Fruit fly (Drosophila melanogaster) whole organism, embryonic: ENCODE measurements around the gene CG6927.
A peak's percentile ranks its signal among the peaks of the same experiment; 100 is the strongest.

Experiments
- CG12236 ChIP-seq: fragments of 200-800 bp; sonication (Bioruptor generic); optimal IDR thresholded peaks from 2 replicates; lab custom pipeline; 2016; ENCODE audit warnings: missing biosample characterization, missing genetic modification characterization
- CG12769 ChIP-seq: fragments of 200-800 bp; sonication (Bioruptor generic); optimal IDR thresholded peaks from 2 replicates; lab custom pipeline; 2019; ENCODE audit warnings: missing biosample characterization, mild to moderate bottlenecking, missing genetic modification characterization, moderate library complexity
- CG14441 ChIP-seq: fragments of 200-800 bp; sonication (Bioruptor generic); IDR thresholded peaks from 2 replicates; pipeline ENCODE4 v1.3.6; 2022; ENCODE audit warnings: missing biosample characterization, missing genetic modification characterization
- CG15269 ChIP-seq: fragments of 200-800 bp; sonication (Bioruptor generic); optimal IDR thresholded peaks from 2 replicates; lab custom pipeline; 2018; ENCODE audit warnings: missing biosample characterization, mild to moderate bottlenecking, missing genetic modification characterization, moderate library complexity
- CG17186 ChIP-seq: fragments of 200-800 bp; sonication (Bioruptor generic); optimal IDR thresholded peaks from 3 replicates; lab custom pipeline; 2017; ENCODE audit warnings: missing biosample characterization, missing genetic modification reagents, missing genetic modification characterization
- CG17612 ChIP-seq: fragments of 200-800 bp; sonication (Bioruptor generic); IDR thresholded peaks from 2 replicates; pipeline ENCODE4 v1.3.6; 2022; ENCODE audit warnings: missing biosample characterization, missing genetic modification characterization
- CG18476 ChIP-seq: fragments of 200-800 bp; sonication (Bioruptor generic); optimal IDR thresholded peaks from 2 replicates; lab custom pipeline; 2016; ENCODE audit warnings: missing biosample characterization, mild to moderate bottlenecking, missing genetic modification characterization
- CG2678 ChIP-seq: fragments of 200-800 bp; sonication (Bioruptor generic); optimal IDR thresholded peaks from 3 replicates; lab custom pipeline; 2019; ENCODE audit warnings: missing biosample characterization, mild to moderate bottlenecking, missing genetic modification characterization, moderate library complexity
- CG2712 ChIP-seq: fragments of 200-800 bp; optimal IDR thresholded peaks from 3 replicates; lab custom pipeline; 2019; ENCODE audit warnings: missing biosample characterization, mild to moderate bottlenecking, missing genetic modification characterization, moderate library complexity
- CG3281 ChIP-seq: fragments of 200-800 bp; sonication (Bioruptor generic); optimal IDR thresholded peaks from 3 replicates; lab custom pipeline; 2017; ENCODE audit warnings: missing biosample characterization, mild to moderate bottlenecking, missing genetic modification characterization
- CG4360 ChIP-seq: fragments of 200-800 bp; sonication (Bioruptor generic); IDR thresholded peaks from 2 replicates; pipeline ENCODE4 v1.3.6; 2022; ENCODE audit warnings: missing biosample characterization, missing genetic modification characterization
- CG4707 ChIP-seq: fragments of 200-800 bp; sonication (Bioruptor generic); optimal IDR thresholded peaks from 2 replicates; lab custom pipeline; 2018; ENCODE audit warnings: missing biosample characterization, mild to moderate bottlenecking, missing genetic modification characterization, moderate library complexity
- CG4730 ChIP-seq: fragments of 200-800 bp; sonication (Bioruptor generic); IDR thresholded peaks from 2 replicates; pipeline ENCODE4 v1.3.6; 2022; ENCODE audit warnings: missing biosample characterization, missing genetic modification characterization
- CG6175 ChIP-seq: fragments of 200-800 bp; sonication (Bioruptor generic); IDR thresholded peaks from 3 replicates; pipeline ENCODE4 v1.3.6; 2022; ENCODE audit warnings: missing biosample characterization, missing genetic modification characterization
- CG6654 ChIP-seq: fragments of 200-800 bp; sonication (Bioruptor generic); optimal IDR thresholded peaks from 2 replicates; lab custom pipeline; 2017; ENCODE audit warnings: missing biosample characterization, mild to moderate bottlenecking, missing genetic modification characterization
- CG7786 ChIP-seq: fragments of 200-800 bp; sonication (Bioruptor generic); optimal IDR thresholded peaks from 2 replicates; lab custom pipeline; 2016; ENCODE audit warnings: missing biosample characterization, missing genetic modification characterization
- CG9437 ChIP-seq: fragments of 200-800 bp; sonication (Bioruptor generic); optimal IDR thresholded peaks from 2 replicates; lab custom pipeline; 2018; ENCODE audit warnings: missing biosample characterization, mild to moderate bottlenecking, missing genetic modification characterization
- Dfd ChIP-seq, 2 experiments: fragments of >200 bp; optimal IDR thresholded peaks; 2 replicates each; lab custom pipeline; 2017; ENCODE audit warnings: missing biosample characterization in 2 of 2, missing genetic modification characterization in 2 of 2
- E2f2 ChIP-seq: fragments of 200-800 bp; sonication (Bioruptor generic); IDR thresholded peaks from 2 replicates; pipeline ENCODE4 v1.3.6; 2022; ENCODE audit warnings: missing biosample characterization, missing genetic modification characterization
- HmgD ChIP-seq: fragments of 200-800 bp; sonication (Bioruptor generic); optimal IDR thresholded peaks from 3 replicates; lab custom pipeline; 2016; ENCODE audit warnings: missing biosample characterization, missing genetic modification characterization
- Oli ChIP-seq: fragments of 200-800 bp; sonication (Bioruptor generic); optimal IDR thresholded peaks from 2 replicates; lab custom pipeline; 2018; ENCODE audit warnings: missing biosample characterization, mild to moderate bottlenecking, missing genetic modification characterization, moderate library complexity
- Poxn ChIP-seq: fragments of 200-800 bp; sonication (Bioruptor generic); IDR thresholded peaks from 2 replicates; pipeline ENCODE4 v1.3.6; 2022; ENCODE audit warnings: missing biosample characterization, missing genetic modification characterization
- Tbp ChIP-seq: fragments of >200 bp; optimal IDR thresholded peaks from 2 replicates; lab custom pipeline; 2018; ENCODE audit warnings: missing biosample characterization, missing genetic modification characterization
- bsh ChIP-seq, 2 experiments: fragments of 200-800 bp; sonication (Bioruptor generic); optimal IDR thresholded peaks; 2 replicates each; lab custom pipeline; 2017 to 2018; ENCODE audit warnings: mild to moderate bottlenecking in 2 of 2, missing biosample characterization in 2 of 2, missing genetic modification characterization in 2 of 2, moderate library complexity in 1 of 2
- cad ChIP-seq: fragments of >200 bp; optimal IDR thresholded peaks from 2 replicates; lab custom pipeline; 2017; ENCODE audit warnings: missing biosample characterization, missing genetic modification characterization
- cato ChIP-seq: fragments of 200-800 bp; sonication (Bioruptor generic); optimal IDR thresholded peaks from 2 replicates; lab custom pipeline; 2016; ENCODE audit warnings: missing biosample characterization, missing genetic modification characterization, borderline replicate concordance
- caup ChIP-seq: fragments of 200-800 bp; sonication (Bioruptor generic); optimal IDR thresholded peaks from 3 replicates; lab custom pipeline; 2017; ENCODE audit warnings: missing biosample characterization, mild to moderate bottlenecking, missing genetic modification characterization, moderate library complexity; ENCODE audit not compliant: severe bottlenecking
- cg ChIP-seq: fragments of 200-800 bp; sonication (Bioruptor generic); optimal IDR thresholded peaks from 3 replicates; lab custom pipeline; 2019; ENCODE audit warnings: missing biosample characterization, mild to moderate bottlenecking, missing genetic modification characterization, moderate library complexity
- disco-r ChIP-seq: fragments of 200-800 bp; sonication (Bioruptor generic); optimal IDR thresholded peaks from 2 replicates; lab custom pipeline; 2016; ENCODE audit warnings: missing biosample characterization, missing genetic modification characterization
- dpn ChIP-seq, 2 experiments: fragments of 200-800 bp; sonication (Bioruptor generic); optimal IDR thresholded peaks; 3 replicates each; lab custom pipeline; 2016; ENCODE audit warnings: missing biosample characterization in 2 of 2, missing genetic modification characterization in 2 of 2
- emc ChIP-seq: fragments of 200-800 bp; sonication (Bioruptor generic); optimal IDR thresholded peaks from 2 replicates; lab custom pipeline; 2016; ENCODE audit warnings: missing biosample characterization, missing genetic modification characterization
- fd3F ChIP-seq: fragments of 200-800 bp; sonication (Bioruptor generic); optimal IDR thresholded peaks from 2 replicates; lab custom pipeline; 2018; ENCODE audit warnings: missing biosample characterization, mild to moderate bottlenecking, missing genetic modification characterization, moderate library complexity
- gcm2 ChIP-seq: fragments of 200-800 bp; sonication (Bioruptor generic); optimal IDR thresholded peaks from 2 replicates; lab custom pipeline; 2016; ENCODE audit warnings: missing biosample characterization, missing genetic modification characterization
- gem ChIP-seq: fragments of 200-800 bp; sonication (Bioruptor generic); optimal IDR thresholded peaks from 2 replicates; lab custom pipeline; 2019; ENCODE audit warnings: missing biosample characterization, mild to moderate bottlenecking, missing genetic modification characterization, moderate library complexity
- ham ChIP-seq: fragments of 200-800 bp; sonication (Bioruptor generic); IDR thresholded peaks from 2 replicates; pipeline ENCODE4 v1.3.6; 2022; ENCODE audit warnings: missing biosample characterization, missing genetic modification characterization
- luna ChIP-seq: fragments of 200-800 bp; sonication (Bioruptor generic); optimal IDR thresholded peaks from 2 replicates; lab custom pipeline; 2016; ENCODE audit warnings: missing biosample characterization, missing genetic modification characterization
- pan ChIP-seq, 4 experiments: fragments of >200 bp in 3 of 4; fragments of 200-800 bp in 1 of 4; sonication (Bioruptor generic) in 1 of 4; optimal IDR thresholded peaks in 3 of 4; IDR thresholded peaks in 1 of 4; 2 replicates each; pipeline versions ENCODE4 v1.3.6 to Lab custom; 2017 to 2022; ENCODE audit warnings: missing biosample characterization in 2 of 4, missing genetic modification characterization in 2 of 4, mixed read lengths in 1 of 4
- peb ChIP-seq: fragments of 200-800 bp; sonication (Bioruptor generic); IDR thresholded peaks from 2 replicates; pipeline ENCODE4 v1.3.6; 2022; ENCODE audit warnings: missing biosample characterization, missing genetic modification characterization
- prd ChIP-seq, 3 experiments: fragments of >200 bp in 2 of 3; fragments of 200-800 bp in 1 of 3; sonication (Bioruptor generic) in 1 of 3; optimal IDR thresholded peaks in 2 of 3; IDR thresholded peaks in 1 of 3; 2 replicates in 2 of 3; 3 replicates in 1 of 3; pipeline versions ENCODE4 v1.3.6 to Lab custom; 2017 to 2022; ENCODE audit warnings: missing biosample characterization in 1 of 3, missing genetic modification characterization in 1 of 3
- pzg ChIP-seq: fragments of 200-800 bp; sonication (Bioruptor generic); optimal IDR thresholded peaks from 3 replicates; lab custom pipeline; 2018; ENCODE audit warnings: missing biosample characterization, mild to moderate bottlenecking, missing genetic modification characterization, moderate library complexity
- rib ChIP-seq: fragments of 200-800 bp; sonication (Bioruptor generic); IDR thresholded peaks from 2 replicates; pipeline ENCODE4 v1.3.6; 2022; ENCODE audit warnings: missing biosample characterization, missing genetic modification characterization
- run ChIP-seq: fragments of 200-800 bp; sonication (Bioruptor generic); optimal IDR thresholded peaks from 3 replicates; lab custom pipeline; 2018; ENCODE audit warnings: missing biosample characterization, mild to moderate bottlenecking, missing genetic modification characterization
- seq ChIP-seq: fragments of 200-800 bp; sonication (Bioruptor generic); IDR thresholded peaks from 2 replicates; pipeline ENCODE4 v1.3.6; 2022; ENCODE audit warnings: missing biosample characterization, missing genetic modification characterization
- sima ChIP-seq: fragments of 200-800 bp; sonication (Bioruptor generic); optimal IDR thresholded peaks from 2 replicates; lab custom pipeline; 2016; ENCODE audit warnings: missing biosample characterization, missing genetic modification characterization
- sisA ChIP-seq: fragments of 200-800 bp; sonication (Bioruptor generic); IDR thresholded peaks from 2 replicates; pipeline ENCODE4 v1.3.6; 2022; ENCODE audit warnings: missing biosample characterization, missing genetic modification characterization
- tll ChIP-seq, 2 experiments: fragments of 200-800 bp in 1 of 2; fragments of >200 bp in 1 of 2; sonication (Bioruptor generic) in 1 of 2; optimal IDR thresholded peaks; 2 replicates each; lab custom pipeline; 2017 to 2019; ENCODE audit warnings: missing biosample characterization in 2 of 2, missing genetic modification characterization in 2 of 2, mild to moderate bottlenecking in 1 of 2, moderate library complexity in 1 of 2
- zfh1 ChIP-seq: fragments of 200-800 bp; sonication (Bioruptor generic); IDR thresholded peaks from 3 replicates; pipeline ENCODE4 v1.3.6; 2022; ENCODE audit warnings: missing biosample characterization, missing genetic modification characterization

CG6927 gene

dm6 chrX:4919040-4919881 lies 12.6 kb downstream of the CG6927 start (continued):
- TF ChIP-seq peb (GFP tag; lab: Robert Waterston, UW) (peak; percentile 59; the same call in 1 of the 2 replicates), sima (peak; percentile 17), pzg (GFP tag; lab: Kevin White, UChicago) (no peak), cg (GFP tag; lab: Kevin White, UChicago) (no peak), CG17186 (GFP tag; lab: Kevin White, UChicago) (no peak), dpn (GFP tag; optimal IDR thresholded peaks at IDR 0.05; lab: Kevin White, UChicago) (peak; percentile 87 to 90), Tbp (GFP tag; lab: Kevin White, UChicago) (no peak), fd3F (GFP tag; lab: Kevin White, UChicago) (peak; percentile 83), CG7786 (peak; percentile 82), CG3281 (GFP tag; lab: Kevin White, UChicago) (peak; percentile 72), CG2712 (tag; lab: Kevin White, UChicago) (peak; percentile 71), seq (peak; percentile 87), CG14441 (GFP tag; lab: Robert Waterston, UW) (peak; percentile 93), run (peak; percentile 38), E2f2 (peak; percentile 60), CG15269 (tag; lab: Kevin White, UChicago) (peak; percentile 93), disco-r (GFP tag; lab: Kevin White, UChicago) (peak; percentile 37), CG12236 (peak; percentile 50), CG6175 (GFP tag; lab: Robert Waterston, UW) (peak; percentile 77; the same call in 2 of the 3 replicates), sisA (GFP tag; lab: Robert Waterston, UW) (peak; percentile 91), CG18476 (GFP tag; lab: Kevin White, UChicago) (peak; percentile 75), CG17612 (GFP tag; lab: Robert Waterston, UW) (peak; percentile 71), zfh1 (GFP tag; lab: Robert Waterston, UW) (peak; percentile 82), ham (peak; percentile 55; the same call in 1 of the 2 replicates), caup (GFP tag; lab: Kevin White, UChicago) (peak; percentile 75), CG12769 (tag; lab: Kevin White, UChicago) (peak; percentile 95), HmgD (GFP tag; lab: Kevin White, UChicago) (peak; percentile 65), cato (GFP tag; lab: Kevin White, UChicago) (peak; percentile 65), CG9437 (GFP tag; lab: Kevin White, UChicago) (peak; percentile 71), tll (GFP tag; optimal IDR thresholded peaks at IDR 0.05; lab: Kevin White, UChicago) (no peak), rib (GFP tag; lab: Robert Waterston, UW) (peak; percentile 63), bsh (GFP tag; optimal IDR thresholded peaks at IDR 0.05; lab: Kevin White, UChicago) (peak; percentile 36 to 78), gcm2 (GFP tag; lab: Kevin White, UChicago) (peak; percentile 81), luna (GFP tag; lab: Kevin White, UChicago) (peak; percentile 49), cad (GFP tag; lab: Kevin White, UChicago) (no peak), CG4707 (peak; percentile 53), CG2678 (peak; percentile 84), Dfd (GFP tag; optimal IDR thresholded peaks at IDR 0.05; lab: Kevin White, UChicago) (no peak), CG6654 (GFP tag; lab: Kevin White, UChicago) (peak; percentile 44), CG4730 (peak; percentile 86), Oli (tag; lab: Kevin White, UChicago) (peak; percentile 89), emc (peak; percentile 71), gem (tag; lab: Kevin White, UChicago) (peak; percentile 86), pan (optimal IDR thresholded peaks at IDR 0.05; lab: Kevin White, UChicago) (no peak), pan (GFP tag; optimal IDR thresholded peaks at IDR 0.05 in 1 of 2, IDR thresholded peaks at IDR 0.05 in 1 of 2) (peak in 1 of 2 experiments; percentile 92), prd (optimal IDR thresholded peaks at IDR 0.05; lab: Kevin White, UChicago) (no peak), prd (GFP tag; IDR thresholded peaks at IDR 0.05; lab: Robert Waterston, UW) (peak; percentile 91), Poxn (GFP tag; lab: Robert Waterston, UW) (peak; percentile 55; the same call in 1 of the 2 replicates), CG4360 (GFP tag; lab: Robert Waterston, UW) (peak; percentile 18; the same call in 1 of the 2 replicates)
